Worm (Caenorhabditis elegans): Measurements from ENCODE around the gene F31E3.2.
"Not testable (repeated sequence)": the region's sequence is repeated elsewhere in the genome, so short reads cannot be mapped to it uniquely, and the experiment has no call there.

F31E3.2 gene

DNA sequence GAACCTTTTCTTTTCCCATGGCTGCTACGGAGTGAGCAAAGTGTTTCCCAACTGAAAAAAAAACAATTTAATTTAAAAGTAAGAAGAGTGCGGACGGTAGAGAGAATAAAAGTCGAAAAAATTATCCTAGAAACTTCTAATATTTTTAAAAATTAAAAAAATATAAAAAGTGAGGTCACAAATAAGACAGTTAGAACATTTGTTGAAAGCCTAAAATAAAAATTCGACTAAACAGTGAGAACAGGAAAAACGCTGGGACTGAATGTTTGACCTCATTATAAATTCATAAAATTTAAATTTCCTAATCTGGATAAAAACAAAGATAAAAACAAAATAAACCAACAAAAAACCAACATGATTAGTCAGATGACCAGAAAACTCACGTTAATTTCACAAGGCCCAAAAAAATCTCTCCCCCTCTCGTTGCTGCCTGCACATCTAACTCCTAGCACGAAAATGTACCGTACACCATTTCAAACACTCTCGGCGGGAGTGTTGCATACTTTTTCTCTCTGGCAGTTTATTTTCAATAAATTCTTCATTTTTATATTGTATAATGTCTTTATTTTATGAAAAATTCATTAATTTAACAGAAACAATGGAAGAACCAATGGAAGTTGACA is 2.0 kb upstream of the F31E3.2 start, which contains the start of the genes eef-1A.1 and rfc-4:
TSS of gene eef-1A.1 (minus strand) at position 51 of the 623 bp plus-strand sequence.
TSS of gene rfc-4 (plus strand) at position 592 of the 623 bp plus-strand sequence.
- no peak for TF ChIP-seq tra-4 (tag; optimal IDR thresholded peaks at IDR 0.05)
- no peak for TF ChIP-seq B0310.2 (tag; optimal IDR thresholded peaks at IDR 0.05)
- peak; percentile 84 for TF ChIP-seq flt-1 (GFP tag; IDR thresholded peaks at IDR 0.05)
- TF ChIP-seq scrt-1 (GFP tag; IDR thresholded peaks at IDR 0.05): no peak
- peak; percentile 61 for TF ChIP-seq hmg-4 (GFP tag; optimal IDR thresholded peaks at IDR 0.05)
- peak; percentile 50 for TF ChIP-seq hnd-1 (tag; optimal IDR thresholded peaks at IDR 0.05)
- no peak for TF ChIP-seq ets-7 (tag; optimal IDR thresholded peaks at IDR 0.05)
- peak; percentile 7 for TF ChIP-seq ceh-36 (tag; optimal IDR thresholded peaks at IDR 0.05)
- TF ChIP-seq sea-1 (GFP tag; conservative IDR thresholded peaks at IDR 0.05): no peak
- TF ChIP-seq tbx-37 (GFP tag; conservative IDR thresholded peaks at IDR 0.05): peak; percentile 59
- no peak for TF ChIP-seq ceh-13 (GFP tag; optimal IDR thresholded peaks at IDR 0.05)
- peak; percentile 89 for TF ChIP-seq F13C5.2 (tag; optimal IDR thresholded peaks at IDR 0.05)
- no peak for TF ChIP-seq ama-1 (optimal IDR thresholded peaks at IDR 0.05)
- no peak for TF ChIP-seq aly-1 (tag; optimal IDR thresholded peaks at IDR 0.05)
- no peak; the same call in 1 of the 2 replicates for TF ChIP-seq pes-1 (GFP tag; IDR thresholded peaks at IDR 0.05)
- no peak for TF ChIP-seq tbx-11 (GFP tag; IDR thresholded peaks at IDR 0.05)
- peak; percentile 9 for TF ChIP-seq hmbx-1 (tag; optimal IDR thresholded peaks at IDR 0.05)

ce11 chrIII:6974952-6975351 is 1.2 kb downstream of the F31E3.2 start:
- TF ChIP-seq F13C5.2 (tag; optimal IDR thresholded peaks at IDR 0.05): no peak
- no peak for TF ChIP-seq ceh-36 (tag; optimal IDR thresholded peaks at IDR 0.05)
- no peak for TF ChIP-seq hnd-1 (tag; optimal IDR thresholded peaks at IDR 0.05)
- no peak for TF ChIP-seq tbx-11 (GFP tag; IDR thresholded peaks at IDR 0.05)
- TF ChIP-seq sea-1 (GFP tag; conservative IDR thresholded peaks at IDR 0.05): no peak
- no peak for TF ChIP-seq ceh-13 (GFP tag; optimal IDR thresholded peaks at IDR 0.05)
- no peak for TF ChIP-seq pes-1 (GFP tag; IDR thresholded peaks at IDR 0.05)
- TF ChIP-seq flt-1 (GFP tag; IDR thresholded peaks at IDR 0.05): no peak
- no peak for TF ChIP-seq scrt-1 (GFP tag; IDR thresholded peaks at IDR 0.05)
- TF ChIP-seq hmbx-1 (tag; optimal IDR thresholded peaks at IDR 0.05): no peak
- TF ChIP-seq B0310.2 (tag; optimal IDR thresholded peaks at IDR 0.05): no peak
- no peak for TF ChIP-seq ama-1 (optimal IDR thresholded peaks at IDR 0.05)
- no peak for TF ChIP-seq tbx-37 (GFP tag; conservative IDR thresholded peaks at IDR 0.05)
- no peak for TF ChIP-seq aly-1 (tag; optimal IDR thresholded peaks at IDR 0.05)
- no peak for TF ChIP-seq hmg-4 (GFP tag; optimal IDR thresholded peaks at IDR 0.05)
- no peak for TF ChIP-seq ets-7 (tag; optimal IDR thresholded peaks at IDR 0.05)
- TF ChIP-seq tra-4 (tag; optimal IDR thresholded peaks at IDR 0.05): no peak

DNA sequence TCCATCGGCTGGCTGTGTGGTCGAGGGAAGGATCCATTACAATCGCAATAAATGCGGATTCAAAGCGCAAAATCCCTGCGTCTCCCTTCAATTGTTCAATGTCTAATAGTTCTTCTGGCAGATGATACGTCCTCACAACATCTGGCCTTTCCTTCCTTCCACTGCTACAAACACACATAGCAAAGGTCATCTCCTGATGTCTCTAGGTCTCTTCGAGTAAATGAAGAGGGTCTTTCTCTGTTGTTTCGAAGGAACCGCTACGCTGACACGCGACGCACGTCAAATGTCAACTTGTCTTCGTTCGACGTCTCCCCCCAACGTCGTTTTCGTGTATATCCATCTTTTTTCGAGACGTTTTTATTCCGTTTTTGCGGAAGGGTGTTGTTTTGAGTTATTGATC is 5.1 kb downstream of the F31E3.2 start:
- TF ChIP-seq tbx-37 (GFP tag; conservative IDR thresholded peaks at IDR 0.05) (no peak), hmg-4 (GFP tag; optimal IDR thresholded peaks at IDR 0.05) (peak; percentile 80), scrt-1 (GFP tag; IDR thresholded peaks at IDR 0.05) (0 out of 2 replicates have a peak, but pooled peaks have one; percentile 7)

ce11 chrIII:6979584-6979983 is 5.8 kb downstream of the F31E3.2 start, which contains the start of gene ceh-20:
TSS of gene ceh-20 (plus strand) at chrIII:6979884.
- no peak for TF ChIP-seq B0310.2 (tag; optimal IDR thresholded peaks at IDR 0.05)
- no peak for TF ChIP-seq hmbx-1 (tag; optimal IDR thresholded peaks at IDR 0.05)
- TF ChIP-seq tra-4 (tag; optimal IDR thresholded peaks at IDR 0.05): no peak
- TF ChIP-seq pes-1 (GFP tag; IDR thresholded peaks at IDR 0.05): no peak
- no peak for TF ChIP-seq ceh-36 (tag; optimal IDR thresholded peaks at IDR 0.05)
- no peak for TF ChIP-seq tbx-11 (GFP tag; IDR thresholded peaks at IDR 0.05)

- not testable (repeated sequence) for TF ChIP-seq B0310.2 (tag; optimal IDR thresholded peaks at IDR 0.05); hnd-1 (tag; optimal IDR thresholded peaks at IDR 0.05); tbx-11 (GFP tag; IDR thresholded peaks at IDR 0.05)
Measured at ce11 chrIII:6981989-6982553, 8.3 kb downstream of the F31E3.2 start, which contains the start of gene F31E3.6. TSS of gene F31E3.6 (plus strand) at chrIII:6982081.

DNA sequence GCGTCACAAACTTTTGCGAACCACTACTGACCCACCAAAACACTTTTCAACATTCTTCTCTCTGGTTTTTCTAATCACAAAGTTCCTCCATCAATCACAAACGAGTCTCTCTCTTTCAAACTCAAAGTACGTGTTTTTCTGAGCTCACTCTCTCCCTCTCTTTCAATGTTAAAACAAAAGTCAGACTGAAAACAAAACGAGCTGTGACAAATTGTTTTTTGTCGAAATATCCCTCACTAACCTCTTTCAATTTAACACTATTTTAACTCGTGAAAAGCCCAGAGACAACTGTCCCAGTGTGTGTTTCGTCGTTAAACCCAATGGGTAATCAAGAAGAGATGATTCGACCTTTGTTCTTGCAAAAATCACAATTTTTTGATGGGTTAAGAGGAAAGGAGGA is 14.3 kb downstream of the F31E3.2 start:
- no peak for TF ChIP-seq hnd-1 (tag; optimal IDR thresholded peaks at IDR 0.05)

DNA sequence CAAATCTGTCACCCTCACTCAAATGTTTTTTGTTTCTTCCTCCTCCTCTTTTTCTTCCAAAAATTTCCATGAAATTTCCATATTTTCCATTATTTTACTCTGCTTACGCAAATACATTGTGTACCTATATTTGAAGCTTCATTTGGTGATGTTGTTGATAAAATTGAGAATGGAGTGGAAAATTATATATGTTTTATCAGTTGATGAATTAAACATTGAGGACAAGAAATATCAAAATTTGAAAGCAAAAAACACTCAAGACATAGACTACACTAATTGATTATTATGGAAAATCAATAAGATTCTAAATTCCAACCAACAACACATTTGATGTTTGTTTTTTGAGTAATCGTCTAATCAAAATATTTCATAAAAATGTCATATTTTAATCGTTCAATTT is 15.4 kb downstream of the F31E3.2 start:
- no peak for TF ChIP-seq tra-4 (tag; optimal IDR thresholded peaks at IDR 0.05)
- TF ChIP-seq hmg-4 (GFP tag; optimal IDR thresholded peaks at IDR 0.05): no peak
- TF ChIP-seq scrt-1 (GFP tag; IDR thresholded peaks at IDR 0.05): no peak
- TF ChIP-seq pes-1 (GFP tag; IDR thresholded peaks at IDR 0.05): no peak
- TF ChIP-seq ets-7 (tag; optimal IDR thresholded peaks at IDR 0.05): no peak
- no peak for TF ChIP-seq tbx-11 (GFP tag; IDR thresholded peaks at IDR 0.05)
- no peak for TF ChIP-seq aly-1 (tag; optimal IDR thresholded peaks at IDR 0.05)
- no peak for TF ChIP-seq sea-1 (GFP tag; conservative IDR thresholded peaks at IDR 0.05)
- no peak for TF ChIP-seq ama-1 (optimal IDR thresholded peaks at IDR 0.05)
- TF ChIP-seq F13C5.2 (tag; optimal IDR thresholded peaks at IDR 0.05): no peak
- TF ChIP-seq flt-1 (GFP tag; IDR thresholded peaks at IDR 0.05): no peak
- no peak for TF ChIP-seq hmbx-1 (tag; optimal IDR thresholded peaks at IDR 0.05)
- TF ChIP-seq ceh-13 (GFP tag; optimal IDR thresholded peaks at IDR 0.05): no peak
- TF ChIP-seq hnd-1 (tag; optimal IDR thresholded peaks at IDR 0.05): no peak
- no peak for TF ChIP-seq tbx-37 (GFP tag; conservative IDR thresholded peaks at IDR 0.05)
- TF ChIP-seq ceh-36 (tag; optimal IDR thresholded peaks at IDR 0.05): no peak
- TF ChIP-seq B0310.2 (tag; optimal IDR thresholded peaks at IDR 0.05): no peak

DNA sequence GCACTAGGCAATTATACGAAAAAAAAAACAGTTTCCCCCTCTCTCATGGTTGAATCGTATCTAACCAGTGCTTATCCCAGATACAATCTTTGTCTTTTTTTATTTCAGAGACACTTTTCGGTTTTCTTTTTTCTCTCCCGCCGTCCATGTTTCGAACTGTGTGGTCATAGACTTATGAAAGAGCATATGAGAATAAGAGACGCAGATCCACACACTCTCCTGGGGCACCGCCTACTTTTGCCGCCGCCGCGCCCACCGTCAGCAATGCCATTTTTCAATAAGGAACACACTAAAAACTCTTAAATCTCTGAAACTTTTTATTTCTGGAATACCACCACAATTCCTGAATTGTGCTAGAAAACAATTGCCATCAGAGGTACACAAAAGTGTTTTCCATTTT is 16.1 kb downstream of the F31E3.2 start, which contains the start of gene prk-1:
TSS of gene prk-1 (plus strand) at position 269 of the 400 bp plus-strand sequence.
- TF ChIP-seq F13C5.2 (tag; optimal IDR thresholded peaks at IDR 0.05): no peak
- TF ChIP-seq sea-1 (GFP tag; conservative IDR thresholded peaks at IDR 0.05): no peak
- TF ChIP-seq tra-4 (tag; optimal IDR thresholded peaks at IDR 0.05): no peak
- no peak for TF ChIP-seq scrt-1 (GFP tag; IDR thresholded peaks at IDR 0.05)
- TF ChIP-seq ama-1 (optimal IDR thresholded peaks at IDR 0.05): no peak
- TF ChIP-seq hmg-4 (GFP tag; optimal IDR thresholded peaks at IDR 0.05): no peak
- TF ChIP-seq hmbx-1 (tag; optimal IDR thresholded peaks at IDR 0.05): no peak
- no peak for TF ChIP-seq ceh-36 (tag; optimal IDR thresholded peaks at IDR 0.05)
- TF ChIP-seq aly-1 (tag; optimal IDR thresholded peaks at IDR 0.05): no peak
- TF ChIP-seq ets-7 (tag; optimal IDR thresholded peaks at IDR 0.05): no peak
- TF ChIP-seq ceh-13 (GFP tag; optimal IDR thresholded peaks at IDR 0.05): no peak
- TF ChIP-seq pes-1 (GFP tag; IDR thresholded peaks at IDR 0.05): no peak
- no peak for TF ChIP-seq tbx-11 (GFP tag; IDR thresholded peaks at IDR 0.05)
- TF ChIP-seq B0310.2 (tag; optimal IDR thresholded peaks at IDR 0.05): no peak
